Fruit fly (Drosophila melanogaster) whole organism, embryonic: ENCODE results near the gene Trim9.

ENCODE experiments used
- Awh ChIP-seq: fragments of 200-800 bp; sonication (Bioruptor generic); IDR thresholded peaks from 2 replicates; pipeline ENCODE4, ENCODE4 v1.3.6; 2022; ENCODE audit warnings: missing biosample characterization, missing genetic modification characterization
- CG10543 ChIP-seq: fragments of 200-800 bp; sonication (Bioruptor generic); optimal IDR thresholded peaks from 3 replicates; lab custom pipeline; 2017; ENCODE audit warnings: missing biosample characterization, mild to moderate bottlenecking, missing genetic modification characterization, moderate library complexity
- CG10654 ChIP-seq: fragments of 200-800 bp; sonication (Bioruptor generic); optimal IDR thresholded peaks from 2 replicates; lab custom pipeline; 2016; ENCODE audit warnings: missing biosample characterization, missing genetic modification characterization
- CG14050 ChIP-seq: fragments of 200-800 bp; sonication (Bioruptor generic); IDR thresholded peaks from 3 replicates; pipeline ENCODE4 v1.3.6; 2022; ENCODE audit warnings: missing biosample characterization, missing genetic modification characterization
- CG14667 ChIP-seq: fragments of 200-800 bp; sonication (Bioruptor generic); IDR thresholded peaks from 2 replicates; pipeline ENCODE4 v1.3.6; 2022; ENCODE audit warnings: missing biosample characterization, missing genetic modification characterization
- CG15696 ChIP-seq: fragments of 200-800 bp; sonication (Bioruptor generic); optimal IDR thresholded peaks from 2 replicates; lab custom pipeline; 2019; ENCODE audit warnings: missing biosample characterization, mild to moderate bottlenecking, missing genetic modification characterization, moderate library complexity
- CG17912 ChIP-seq: fragments of 200-800 bp; sonication (Bioruptor generic); optimal IDR thresholded peaks from 2 replicates; lab custom pipeline; 2018; ENCODE audit warnings: missing biosample characterization, mild to moderate bottlenecking, missing genetic modification characterization
- CG3281 ChIP-seq: fragments of 200-800 bp; sonication (Bioruptor generic); optimal IDR thresholded peaks from 3 replicates; lab custom pipeline; 2017; ENCODE audit warnings: missing biosample characterization, mild to moderate bottlenecking, missing genetic modification characterization
- CG34224 ChIP-seq: fragments of 200-800 bp; sonication (Bioruptor generic); IDR thresholded peaks from 3 replicates; pipeline ENCODE4 v1.3.6; 2022; ENCODE audit warnings: missing biosample characterization, missing genetic modification characterization; ENCODE audit not compliant: partially characterized antibody
- CG4820 ChIP-seq: fragments of 200-800 bp; sonication (Bioruptor generic); optimal IDR thresholded peaks from 3 replicates; lab custom pipeline; 2016; ENCODE audit warnings: missing biosample characterization, missing genetic modification characterization
- CG6765 ChIP-seq: fragments of 200-800 bp; sonication (Bioruptor generic); optimal IDR thresholded peaks from 3 replicates; lab custom pipeline; 2017; ENCODE audit warnings: missing biosample characterization, mild to moderate bottlenecking, missing genetic modification characterization
- CG7372 ChIP-seq: fragments of 200-800 bp; sonication (Bioruptor generic); IDR thresholded peaks from 2 replicates; pipeline ENCODE4 v1.3.6; 2022; ENCODE audit warnings: missing biosample characterization, missing genetic modification characterization
- CG9437 ChIP-seq: fragments of 200-800 bp; sonication (Bioruptor generic); optimal IDR thresholded peaks from 2 replicates; lab custom pipeline; 2018; ENCODE audit warnings: missing biosample characterization, mild to moderate bottlenecking, missing genetic modification characterization
- CG9797 ChIP-seq: fragments of 200-800 bp; sonication (Bioruptor generic); optimal IDR thresholded peaks from 3 replicates; lab custom pipeline; 2018; ENCODE audit warnings: missing biosample characterization, mild to moderate bottlenecking, missing genetic modification characterization
- CG9817 ChIP-seq: fragments of 200-800 bp; sonication (Bioruptor generic); optimal IDR thresholded peaks from 2 replicates; lab custom pipeline; 2018; ENCODE audit warnings: missing biosample characterization, mild to moderate bottlenecking, missing genetic modification characterization, moderate library complexity
- CHES-1-like ChIP-seq: fragments of 200-800 bp; sonication (Bioruptor generic); optimal IDR thresholded peaks from 2 replicates; lab custom pipeline; 2016; ENCODE audit warnings: missing biosample characterization, missing genetic modification characterization
- Dbx ChIP-seq: fragments of 200-800 bp; sonication (Bioruptor generic); IDR thresholded peaks from 3 replicates; pipeline ENCODE4 v1.3.6; 2022; ENCODE audit warnings: missing biosample characterization, missing genetic modification characterization
- Dll ChIP-seq: fragments of 200-800 bp; sonication (Bioruptor generic); IDR thresholded peaks from 4 replicates; pipeline ENCODE4 v1.3.6; 2022; ENCODE audit warnings: missing biosample characterization, missing genetic modification characterization; ENCODE audit not compliant: partially characterized antibody
- HLH54F ChIP-seq: fragments of 200-800 bp; sonication (Bioruptor generic); optimal IDR thresholded peaks from 3 replicates; lab custom pipeline; 2016; ENCODE audit warnings: missing biosample characterization, missing genetic modification characterization
- HmgD ChIP-seq: fragments of 200-800 bp; sonication (Bioruptor generic); optimal IDR thresholded peaks from 3 replicates; lab custom pipeline; 2016; ENCODE audit warnings: missing biosample characterization, missing genetic modification characterization
- Max ChIP-seq: fragments of 200-800 bp; sonication (Bioruptor generic); optimal IDR thresholded peaks from 2 replicates; lab custom pipeline; 2016; ENCODE audit warnings: missing biosample characterization, mild to moderate bottlenecking, missing genetic modification characterization
- Optix ChIP-seq: fragments of 200-800 bp; sonication (Bioruptor generic); IDR thresholded peaks from 3 replicates; pipeline ENCODE4 v1.3.6; 2022; ENCODE audit warnings: missing biosample characterization, missing genetic modification characterization
- Spps ChIP-seq: fragments of 200-800 bp; sonication (Bioruptor generic); optimal IDR thresholded peaks from 2 replicates; lab custom pipeline; 2018; ENCODE audit warnings: missing biosample characterization, mild to moderate bottlenecking, missing genetic modification characterization
- Taf1 ChIP-seq: fragments of 200-800 bp; sonication (Bioruptor generic); IDR thresholded peaks from 2 replicates; pipeline ENCODE4 v1.3.6; 2022; ENCODE audit warnings: missing biosample characterization, missing genetic modification characterization
- Trl ChIP-seq, 3 experiments: fragments of >200 bp in 2 of 3; fragments of 200-800 bp in 1 of 3; sonication (Bioruptor generic) in 1 of 3; optimal IDR thresholded peaks; 2 replicates in 1 of 3; 3 replicates in 2 of 3; lab custom pipeline; 2016 to 2017; ENCODE audit warnings: missing biosample characterization in 1 of 3, missing genetic modification characterization in 1 of 3
- abd-A ChIP-seq: fragments of 200-800 bp; sonication (Bioruptor generic); optimal IDR thresholded peaks from 3 replicates; lab custom pipeline; 2019; ENCODE audit warnings: missing biosample characterization, mild to moderate bottlenecking, missing genetic modification characterization, moderate library complexity
- ase ChIP-seq: fragments of 200-800 bp; sonication (Bioruptor generic); IDR thresholded peaks from 3 replicates; pipeline ENCODE4 v1.3.6; 2022; ENCODE audit warnings: missing biosample characterization, missing genetic modification characterization
- ato ChIP-seq: fragments of 200-800 bp; sonication (Bioruptor generic); IDR thresholded peaks from 2 replicates; pipeline ENCODE4 v1.3.6; 2022; ENCODE audit warnings: missing biosample characterization, missing genetic modification characterization; ENCODE audit not compliant: partially characterized antibody
- bcd ChIP-seq: fragments of 200-800 bp; sonication (Bioruptor generic); optimal IDR thresholded peaks from 2 replicates; lab custom pipeline; 2017; ENCODE audit warnings: missing biosample characterization, mild to moderate bottlenecking, missing genetic modification characterization
- br ChIP-seq: fragments of >200 bp; optimal IDR thresholded peaks from 2 replicates; lab custom pipeline; 2017
- cad ChIP-seq: fragments of >200 bp; optimal IDR thresholded peaks from 2 replicates; lab custom pipeline; 2017; ENCODE audit warnings: missing biosample characterization, missing genetic modification characterization
- chinmo ChIP-seq: fragments of 200-800 bp; sonication (Bioruptor generic); IDR thresholded peaks from 4 replicates; pipeline ENCODE4 v1.3.6; 2022; ENCODE audit warnings: missing biosample characterization, missing genetic modification characterization; ENCODE audit not compliant: partially characterized antibody
- dpn ChIP-seq, 2 experiments: fragments of 200-800 bp; sonication (Bioruptor generic); optimal IDR thresholded peaks; 3 replicates each; lab custom pipeline; 2016; ENCODE audit warnings: missing biosample characterization in 2 of 2, missing genetic modification characterization in 2 of 2
- fu2 ChIP-seq: fragments of 200-800 bp; sonication (Bioruptor generic); optimal IDR thresholded peaks from 2 replicates; lab custom pipeline; 2016; ENCODE audit warnings: missing biosample characterization, missing genetic modification characterization
- hkb ChIP-seq, 2 experiments: fragments of 200-800 bp in 1 of 2; fragments of >200 bp in 1 of 2; sonication (Bioruptor generic) in 1 of 2; IDR thresholded peaks in 1 of 2; optimal IDR thresholded peaks in 1 of 2; 2 replicates each; pipeline versions ENCODE4 v1.3.6 to Lab custom; 2017 to 2022; ENCODE audit warnings: missing biosample characterization in 1 of 2, missing genetic modification characterization in 1 of 2
- hth ChIP-seq: fragments of >200 bp; optimal IDR thresholded peaks from 2 replicates; lab custom pipeline; 2017; ENCODE audit warnings: inconsistent platforms
- insv ChIP-seq, 2 experiments: fragments of 200-800 bp; sonication (Bioruptor generic); optimal IDR thresholded peaks; 3 replicates each; lab custom pipeline; 2016 to 2018; ENCODE audit warnings: missing biosample characterization in 2 of 2, missing genetic modification characterization in 2 of 2
- jumu ChIP-seq: fragments of 200-800 bp; sonication (Bioruptor generic); optimal IDR thresholded peaks from 3 replicates; lab custom pipeline; 2016; ENCODE audit warnings: missing biosample characterization, missing genetic modification characterization
- lov ChIP-seq, 2 experiments: fragments of 200-800 bp in 1 of 2; fragments of >200 bp in 1 of 2; sonication (Bioruptor generic) in 1 of 2; IDR thresholded peaks in 1 of 2; optimal IDR thresholded peaks in 1 of 2; 2 replicates in 1 of 2; 3 replicates in 1 of 2; pipeline versions ENCODE4 v1.3.6 to Lab custom; 2017 to 2022; ENCODE audit warnings: missing biosample characterization in 1 of 2, missing genetic modification characterization in 1 of 2
- mam ChIP-seq: fragments of 200-800 bp; sonication (Bioruptor generic); optimal IDR thresholded peaks from 3 replicates; lab custom pipeline; 2016; ENCODE audit warnings: missing biosample characterization, missing genetic modification characterization
- nau ChIP-seq: fragments of 200-800 bp; sonication (Bioruptor generic); optimal IDR thresholded peaks from 3 replicates; lab custom pipeline; 2017; ENCODE audit warnings: missing biosample characterization, mild to moderate bottlenecking, missing genetic modification characterization, missing genetic modification reagents
- nerfin-2 ChIP-seq: fragments of 200-800 bp; sonication (Bioruptor generic); IDR thresholded peaks from 2 replicates; pipeline ENCODE4 v1.3.6; 2022; ENCODE audit warnings: missing biosample characterization, missing genetic modification characterization; ENCODE audit not compliant: partially characterized antibody
- org-1 ChIP-seq: fragments of 200-800 bp; sonication (Bioruptor generic); optimal IDR thresholded peaks from 2 replicates; lab custom pipeline; 2017; ENCODE audit warnings: missing biosample characterization, missing genetic modification characterization
- pan ChIP-seq, 4 experiments: fragments of >200 bp in 3 of 4; fragments of 200-800 bp in 1 of 4; sonication (Bioruptor generic) in 1 of 4; optimal IDR thresholded peaks in 3 of 4; IDR thresholded peaks in 1 of 4; 2 replicates each; pipeline versions ENCODE4 v1.3.6 to Lab custom; 2017 to 2022; ENCODE audit warnings: missing biosample characterization in 2 of 4, missing genetic modification characterization in 2 of 4, mixed read lengths in 1 of 4
- scrt ChIP-seq: fragments of 200-800 bp; sonication (Bioruptor generic); optimal IDR thresholded peaks from 2 replicates; lab custom pipeline; 2018; ENCODE audit warnings: missing biosample characterization, mild to moderate bottlenecking, missing genetic modification characterization, moderate library complexity
- sens ChIP-seq: fragments of 200-800 bp; sonication (Bioruptor generic); peaks from one replicate; lab custom pipeline; 2016; ENCODE audit warnings: missing biosample characterization, missing genetic modification characterization
- sisA ChIP-seq: fragments of 200-800 bp; sonication (Bioruptor generic); IDR thresholded peaks from 2 replicates; pipeline ENCODE4 v1.3.6; 2022; ENCODE audit warnings: missing biosample characterization, missing genetic modification characterization
- slou ChIP-seq: fragments of 200-800 bp; sonication (Bioruptor generic); optimal IDR thresholded peaks from 3 replicates; lab custom pipeline; 2016; ENCODE audit warnings: missing biosample characterization, missing genetic modification characterization

Trim9 gene

DNA sequence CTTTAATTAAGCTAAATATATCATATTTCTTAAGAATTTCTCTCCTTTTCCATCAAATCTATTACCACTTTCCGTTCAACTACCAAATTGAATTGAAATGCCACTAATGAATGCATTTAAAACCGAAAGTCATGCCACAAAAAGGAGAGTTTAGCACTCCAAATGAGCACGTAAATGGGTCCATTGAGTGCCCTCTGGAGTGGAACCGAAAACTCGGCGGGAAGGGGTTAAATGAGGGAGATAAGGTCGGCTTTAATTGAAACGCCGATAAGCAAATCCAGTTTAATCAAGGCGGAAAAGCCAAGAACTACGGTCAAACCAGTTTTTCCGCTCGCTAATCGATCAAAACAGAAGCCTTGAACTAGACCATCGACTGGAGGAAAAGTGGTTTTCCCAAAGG, 39.3 kb upstream of the Trim9 start (continued):
- TF ChIP-seq mam (GFP tag; lab: Kevin White, UChicago) (no peak), Dbx (GFP tag; lab: Robert Waterston, UW) (no peak), CG9437 (GFP tag; lab: Kevin White, UChicago) (no peak), CG4820 (no peak), insv (GFP tag; optimal IDR thresholded peaks at IDR 0.05; lab: Kevin White, UChicago) (no peak), fu2 (GFP tag; lab: Kevin White, UChicago) (no peak), CG14050 (GFP tag; lab: Robert Waterston, UW) (no peak), sisA (GFP tag; lab: Robert Waterston, UW) (no peak), scrt (GFP tag; lab: Kevin White, UChicago) (no peak), CG9797 (GFP tag; lab: Kevin White, UChicago) (no peak), ato (GFP tag; lab: Robert Waterston, UW) (no peak), CG7372 (no peak), Optix (GFP tag; lab: Robert Waterston, UW) (no peak), hkb (optimal IDR thresholded peaks at IDR 0.05; lab: Kevin White, UChicago) (no peak), hkb (GFP tag; IDR thresholded peaks at IDR 0.05; lab: Robert Waterston, UW) (no peak), cad (GFP tag; lab: Kevin White, UChicago) (no peak), chinmo (GFP tag; lab: Robert Waterston, UW) (0 out of 4 replicates have a peak, but pooled peaks have one; percentile 17), Awh (GFP tag; lab: Robert Waterston, UW) (peak; percentile 76), Spps (tag; lab: Kevin White, UChicago) (no peak), CG10543 (GFP tag; lab: Kevin White, UChicago) (no peak), ase (GFP tag; lab: Robert Waterston, UW) (no peak), sens (peak; percentile 46), Dll (GFP tag; lab: Robert Waterston, UW) (no peak)

DNA sequence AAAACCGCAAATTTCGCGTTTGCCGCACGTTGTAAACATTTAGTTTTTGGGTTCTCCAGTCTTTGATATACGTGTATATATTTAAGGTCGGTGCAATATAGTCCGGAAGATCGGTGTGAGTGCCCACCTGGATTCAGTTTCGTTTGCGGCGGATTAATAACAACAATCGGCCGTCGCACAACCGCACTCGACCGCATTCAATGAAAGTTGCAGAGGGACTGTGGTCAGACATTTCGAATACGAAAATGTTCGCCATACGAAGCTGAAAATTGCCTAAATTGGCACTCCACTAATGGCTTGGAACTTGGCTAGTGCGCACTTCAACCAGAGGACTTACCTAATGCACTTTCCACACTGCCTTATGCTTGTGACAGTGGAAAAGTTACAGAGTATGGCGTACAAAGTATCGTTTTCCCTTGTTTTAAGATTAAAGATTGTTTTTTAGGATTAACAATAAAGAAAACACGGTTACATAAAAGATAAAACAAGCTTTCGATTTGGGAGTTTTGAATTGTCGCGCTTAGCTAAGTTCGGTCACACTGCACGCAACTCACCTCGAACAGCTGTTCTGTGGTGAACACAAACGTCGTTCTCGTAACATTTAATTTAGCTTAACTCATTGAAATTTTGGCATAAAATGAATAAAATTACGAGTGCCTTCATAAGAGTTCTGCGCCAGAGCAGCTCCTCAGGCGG, 38.0 kb upstream of the Trim9 start, which contains the start of the genes Myo31DF and CG6094:
Gene Myo31DF, minus strand, starts transcription at position 223 of the 696 bp plus-strand sequence.
Gene CG6094, plus strand, starts transcription at position 525 of the 696 bp plus-strand sequence.
- no peak for TF ChIP-seq CG17912
- peak; percentile 58 for TF ChIP-seq jumu (GFP tag; lab: Kevin White, UChicago)
- no peak for TF ChIP-seq pan (optimal IDR thresholded peaks at IDR 0.05; lab: Kevin White, UChicago)
- peak in 1 of 2 experiments; percentile 17 for TF ChIP-seq pan (GFP tag; optimal IDR thresholded peaks at IDR 0.05 in 1 of 2, IDR thresholded peaks at IDR 0.05 in 1 of 2)
- peak; percentile 15 for TF ChIP-seq abd-A
- no peak for TF ChIP-seq Trl (optimal IDR thresholded peaks at IDR 0.05; lab: Kevin White, UChicago)
- TF ChIP-seq Trl (GFP tag; optimal IDR thresholded peaks at IDR 0.05; lab: Kevin White, UChicago), result no peak
- TF ChIP-seq CG34224, result no peak
- peak; percentile 13 for TF ChIP-seq CG9817 (tag; lab: Kevin White, UChicago)
- TF ChIP-seq CG14667, result no peak
- TF ChIP-seq lov (optimal IDR thresholded peaks at IDR 0.05; lab: Kevin White, UChicago), result no peak
- no peak for TF ChIP-seq lov (GFP tag; IDR thresholded peaks at IDR 0.05; lab: Robert Waterston, UW)
- TF ChIP-seq CHES-1-like (GFP tag; lab: Kevin White, UChicago), result peak; percentile 80
- peak; percentile 56 for TF ChIP-seq HmgD (GFP tag; lab: Kevin White, UChicago)
- peak; percentile 9 for TF ChIP-seq CG3281 (GFP tag; lab: Kevin White, UChicago)
- peak; percentile 57 for TF ChIP-seq bcd
- no peak for TF ChIP-seq br (lab: Kevin White, UChicago)
- 0 out of 2 replicates have a peak, but pooled peaks have one; percentile 12 for TF ChIP-seq nerfin-2
- no peak for TF ChIP-seq org-1
- TF ChIP-seq Max (GFP tag; lab: Kevin White, UChicago), result no peak
- TF ChIP-seq nau (GFP tag; lab: Kevin White, UChicago), result no peak
- TF ChIP-seq slou, result no peak
- peak; percentile 16 to 39 for TF ChIP-seq dpn (GFP tag; optimal IDR thresholded peaks at IDR 0.05; lab: Kevin White, UChicago)
- no peak for TF ChIP-seq CG10654 (GFP tag; lab: Kevin White, UChicago)
- TF ChIP-seq hth, result no peak
- TF ChIP-seq HLH54F (GFP tag; lab: Kevin White, UChicago), result peak; percentile 63
- TF ChIP-seq Taf1, result no peak
- TF ChIP-seq CG6765, result peak; percentile 47
- peak; percentile 8 for TF ChIP-seq CG15696
